Worm (Caenorhabditis elegans): ENCODE results near the gene ZK666.4.

- TF ChIP-seq php-3 (GFP tag; IDR thresholded peaks at IDR 0.05) (no peak), spr-1 (tag; optimal IDR thresholded peaks at IDR 0.05) (no peak), pqm-1 (tag; optimal IDR thresholded peaks at IDR 0.05) (no peak), fos-1 (tag; optimal IDR thresholded peaks at IDR 0.05) (no peak), lin-39 (tag; optimal IDR thresholded peaks at IDR 0.05) (no peak), ama-1 (optimal IDR thresholded peaks at IDR 0.05) (no peak), lin-13 (GFP tag; optimal IDR thresholded peaks at IDR 0.05) (no peak), tag-97 (GFP tag; IDR thresholded peaks at IDR 0.05) (no peak), attf-4 (tag; optimal IDR thresholded peaks at IDR 0.05) (no peak), nhr-25 (tag; optimal IDR thresholded peaks at IDR 0.05; ENCODE audit: borderline replicate concordance, insufficient read depth) (no peak), unc-130 (GFP tag; optimal IDR thresholded peaks at IDR 0.05) (no peak), snpc-4 (tag; optimal IDR thresholded peaks at IDR 0.05) (no peak), nhr-6 (tag; optimal IDR thresholded peaks at IDR 0.05) (no peak)
Measured at ce11 chrII:10456979-10457378, 20.1 kb upstream of the ZK666.4 start, which contains the start of gene ZK673.11.
